Worm (Caenorhabditis elegans) whole organism, young adult: ENCODE measurements around the gene pgp-4.

Source experiments
- F23B12.7 ChIP-seq: sonication (generic microtip); optimal IDR thresholded peaks from 2 replicates; lab custom pipeline; 2017; ENCODE audit warnings: missing genetic modification characterization, mild to moderate bottlenecking, missing compliant biosample characterization, antibody characterized with exemption, moderate library complexity; ENCODE audit not compliant: insufficient read depth
- F52B5.7 ChIP-seq: sonication (generic microtip); optimal IDR thresholded peaks from 2 replicates; lab custom pipeline; 2016; ENCODE audit warnings: mild to moderate bottlenecking, missing genetic modification characterization, missing compliant biosample characterization
- F57A8.1 ChIP-seq: fragments of 200-800 bp; sonication (Bioruptor generic); optimal IDR thresholded peaks from 2 replicates; lab custom pipeline; 2018; ENCODE audit warnings: mild to moderate bottlenecking, missing genetic modification characterization, moderate library complexity, missing compliant biosample characterization
- Y95B8A.8 ChIP-seq: fragments of 200-800 bp; sonication (Bioruptor generic); IDR thresholded peaks from 2 replicates; pipeline ENCODE4 v1.3.6; 2022; ENCODE audit warnings: missing genetic modification reagents, missing genetic modification characterization, missing compliant biosample characterization
- ama-1 ChIP-seq, 3 experiments: fragments of 150-350 bp in 1 of 3; sonication (generic microtip) in 2 of 3; optimal IDR thresholded peaks; 2 replicates each; lab custom pipeline; 2014 to 2018; ENCODE audit warnings: missing biosample characterization in 2 of 3, missing genetic modification characterization in 2 of 3, missing genetic modification reagents in 2 of 3
- attf-6 ChIP-seq: fragments of 200-800 bp; sonication (Bioruptor generic); IDR thresholded peaks from 2 replicates; pipeline ENCODE4 v1.3.6; 2022; ENCODE audit warnings: missing genetic modification reagents, missing genetic modification characterization, missing compliant biosample characterization
- dpl-1 ChIP-seq: fragments of 150-350 bp; optimal IDR thresholded peaks from 2 replicates; lab custom pipeline; 2014; ENCODE audit warnings: missing biosample characterization, missing genetic modification reagents, missing genetic modification characterization
- efl-1 ChIP-seq: fragments of 150-350 bp; optimal IDR thresholded peaks from 2 replicates; lab custom pipeline; 2014; ENCODE audit warnings: missing biosample characterization, missing genetic modification reagents, missing genetic modification characterization
- let-607 ChIP-seq, 2 experiments: fragments of 200-800 bp in 1 of 2; sonication (Bioruptor generic) in 1 of 2; sonication (generic microtip) in 1 of 2; optimal IDR thresholded peaks; 2 replicates each; lab custom pipeline; 2016 to 2018; ENCODE audit warnings: mild to moderate bottlenecking in 2 of 2, missing compliant biosample characterization in 2 of 2, missing genetic modification characterization in 2 of 2, moderate library complexity in 2 of 2, missing genotype in 1 of 2
- lin-54 ChIP-seq: fragments of 200-800 bp; sonication (Bioruptor generic); optimal IDR thresholded peaks from 2 replicates; lab custom pipeline; 2018; ENCODE audit warnings: mild to moderate bottlenecking, missing genetic modification characterization, missing compliant biosample characterization
- madf-8 ChIP-seq: fragments of 200-800 bp; sonication (Bioruptor generic); conservative IDR thresholded peaks from 2 replicates; pipeline ENCODE4 v1.3.6; 2022; ENCODE audit warnings: missing genetic modification reagents, missing genetic modification characterization, missing compliant biosample characterization
- nfya-1 ChIP-seq: sonication (generic microtip); optimal IDR thresholded peaks from 2 replicates; lab custom pipeline; 2017; ENCODE audit warnings: antibody characterized with exemption, missing compliant biosample characterization, missing genetic modification characterization, borderline replicate concordance; ENCODE audit not compliant: insufficient read depth
- nhr-90 ChIP-seq: sonication (generic microtip); optimal IDR thresholded peaks from 2 replicates; lab custom pipeline; 2016; ENCODE audit warnings: missing genotype, mild to moderate bottlenecking, missing genetic modification characterization, missing compliant biosample characterization
- ztf-28 ChIP-seq: fragments of 200-800 bp; sonication (Bioruptor generic); IDR thresholded peaks from 2 replicates; pipeline ENCODE4 v1.3.6; 2022; ENCODE audit warnings: missing genetic modification reagents, missing genetic modification characterization, missing compliant biosample characterization

DNA sequence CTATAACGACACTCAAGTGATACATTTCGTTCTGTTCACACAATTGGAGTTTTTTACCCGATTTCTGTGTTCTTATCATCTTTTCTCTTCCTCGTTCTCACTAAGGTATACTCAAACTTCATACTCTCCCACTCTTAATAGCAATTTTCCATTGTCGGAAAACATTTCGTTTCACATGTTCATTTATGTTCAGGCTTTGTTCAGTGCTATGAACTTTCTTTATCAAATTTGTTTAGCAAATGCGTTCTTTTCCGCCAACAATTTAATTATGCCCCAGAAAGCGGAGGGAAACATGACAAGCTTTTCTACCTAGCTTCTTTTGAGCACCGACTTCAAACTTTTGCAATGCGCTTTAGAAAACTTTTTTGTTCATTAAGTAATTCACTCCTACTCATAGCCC is 12.1 kb upstream of the pgp-4 start:
- TF ChIP-seq attf-6 (GFP tag; lab: Robert Waterston, UW), result no peak
- TF ChIP-seq nhr-90 (tag; lab: Kevin White, UChicago), result no peak
- TF ChIP-seq Y95B8A.8 (GFP tag; lab: Robert Waterston, UW), result no peak
- no peak for TF ChIP-seq F23B12.7 (tag; lab: Kevin White, UChicago)
- no peak for TF ChIP-seq let-607 (tag; optimal IDR thresholded peaks at IDR 0.05; lab: Kevin White, UChicago)
- no peak for TF ChIP-seq madf-8 (GFP tag; lab: Robert Waterston, UW)
- no peak for TF ChIP-seq F52B5.7 (tag; lab: Kevin White, UChicago)
- TF ChIP-seq ama-1 (optimal IDR thresholded peaks at IDR 0.05; lab: Kevin White, UChicago), result no peak
- TF ChIP-seq ama-1 (GFP tag; optimal IDR thresholded peaks at IDR 0.05; lab: Kevin White, UChicago), result no peak
- TF ChIP-seq nfya-1 (tag; lab: Kevin White, UChicago), result no peak
- no peak for TF ChIP-seq efl-1 (GFP tag; lab: Kevin White, UChicago)
- TF ChIP-seq F57A8.1 (GFP tag; lab: Kevin White, UChicago), result no peak
- TF ChIP-seq dpl-1 (GFP tag; lab: Kevin White, UChicago), result no peak
- TF ChIP-seq ztf-28 (GFP tag; lab: Robert Waterston, UW), result no peak
- no peak for TF ChIP-seq lin-54 (GFP tag; lab: Kevin White, UChicago)
